Fruit fly (Drosophila melanogaster) whole organism, embryonic: ENCODE results near the gene CG4467.

Source experiments
- BtbVII ChIP-seq: fragments of 200-800 bp; sonication (Bioruptor generic); optimal IDR thresholded peaks from 3 replicates; lab custom pipeline; 2017; ENCODE audit warnings: missing biosample characterization, mild to moderate bottlenecking, missing genetic modification characterization
- CG10543 ChIP-seq: fragments of 200-800 bp; sonication (Bioruptor generic); optimal IDR thresholded peaks from 3 replicates; lab custom pipeline; 2017; ENCODE audit warnings: missing biosample characterization, mild to moderate bottlenecking, missing genetic modification characterization, moderate library complexity
- CG11695 ChIP-seq: fragments of 200-800 bp; sonication (Bioruptor generic); IDR thresholded peaks from 3 replicates; pipeline ENCODE4 v1.3.6; 2022; ENCODE audit warnings: missing biosample characterization, missing genetic modification characterization
- CG12071 ChIP-seq: fragments of 200-800 bp; sonication (Bioruptor generic); optimal IDR thresholded peaks from 3 replicates; lab custom pipeline; 2018; ENCODE audit warnings: missing biosample characterization, mild to moderate bottlenecking, missing genetic modification characterization
- CG12219 ChIP-seq: fragments of 200-800 bp; sonication (Bioruptor generic); optimal IDR thresholded peaks from 3 replicates; lab custom pipeline; 2018; ENCODE audit warnings: missing biosample characterization, mild to moderate bottlenecking, missing genetic modification characterization
- CG13296 ChIP-seq: fragments of 200-800 bp; sonication (Bioruptor generic); optimal IDR thresholded peaks from 3 replicates; lab custom pipeline; 2018; ENCODE audit warnings: missing biosample characterization, mild to moderate bottlenecking, missing genetic modification characterization
- CG13424 ChIP-seq: fragments of 200-800 bp; sonication (Bioruptor generic); optimal IDR thresholded peaks from 2 replicates; lab custom pipeline; 2019; ENCODE audit warnings: missing biosample characterization, mild to moderate bottlenecking, missing genetic modification characterization, moderate library complexity
- CG15601 ChIP-seq: fragments of 200-800 bp; sonication (Bioruptor generic); optimal IDR thresholded peaks from 3 replicates; lab custom pipeline; 2019; ENCODE audit warnings: missing biosample characterization, mild to moderate bottlenecking, missing genetic modification characterization, moderate library complexity
- CG18476 ChIP-seq: fragments of 200-800 bp; sonication (Bioruptor generic); optimal IDR thresholded peaks from 2 replicates; lab custom pipeline; 2016; ENCODE audit warnings: missing biosample characterization, mild to moderate bottlenecking, missing genetic modification characterization
- CG18619 ChIP-seq: fragments of 200-800 bp; sonication (Bioruptor generic); optimal IDR thresholded peaks from 3 replicates; lab custom pipeline; 2017; ENCODE audit warnings: missing biosample characterization, mild to moderate bottlenecking, missing genetic modification characterization
- CG2875 ChIP-seq: fragments of 200-800 bp; sonication (Bioruptor generic); optimal IDR thresholded peaks from 2 replicates; lab custom pipeline; 2017; ENCODE audit warnings: missing biosample characterization, mild to moderate bottlenecking, missing genetic modification characterization, missing genetic modification reagents
- CG30431 ChIP-seq: fragments of 200-800 bp; sonication (Bioruptor generic); optimal IDR thresholded peaks from 2 replicates; lab custom pipeline; 2017; ENCODE audit warnings: missing biosample characterization, missing genetic modification characterization
- CG34376 ChIP-seq: fragments of 200-800 bp; sonication (Bioruptor generic); optimal IDR thresholded peaks from 2 replicates; lab custom pipeline; 2018; ENCODE audit warnings: missing biosample characterization, mild to moderate bottlenecking, missing genetic modification characterization
- CG4328 ChIP-seq: fragments of 200-800 bp; sonication (Bioruptor generic); optimal IDR thresholded peaks from 3 replicates; lab custom pipeline; 2017; ENCODE audit warnings: missing biosample characterization, missing genetic modification reagents, missing genetic modification characterization
- CG6765 ChIP-seq: fragments of 200-800 bp; sonication (Bioruptor generic); optimal IDR thresholded peaks from 3 replicates; lab custom pipeline; 2017; ENCODE audit warnings: missing biosample characterization, mild to moderate bottlenecking, missing genetic modification characterization
- CG6854 ChIP-seq: fragments of 200-800 bp; sonication (Bioruptor generic); optimal IDR thresholded peaks from 3 replicates; lab custom pipeline; 2017; ENCODE audit warnings: missing biosample characterization, mild to moderate bottlenecking, missing genetic modification characterization
- CG7987 ChIP-seq: fragments of 200-800 bp; sonication (Bioruptor generic); optimal IDR thresholded peaks from 2 replicates; lab custom pipeline; 2018; ENCODE audit warnings: missing biosample characterization, mild to moderate bottlenecking, missing genetic modification characterization, moderate library complexity
- CG9215 ChIP-seq: fragments of 200-800 bp; sonication (Bioruptor generic); IDR thresholded peaks from 2 replicates; pipeline ENCODE4 v1.3.6; 2022; ENCODE audit warnings: missing biosample characterization, missing genetic modification characterization
- CG9817 ChIP-seq: fragments of 200-800 bp; sonication (Bioruptor generic); optimal IDR thresholded peaks from 2 replicates; lab custom pipeline; 2018; ENCODE audit warnings: missing biosample characterization, mild to moderate bottlenecking, missing genetic modification characterization, moderate library complexity
- CrebB ChIP-seq: fragments of 200-800 bp; sonication (Bioruptor generic); optimal IDR thresholded peaks from 3 replicates; lab custom pipeline; 2018; ENCODE audit warnings: missing biosample characterization, mild to moderate bottlenecking, missing genetic modification characterization
- Fer1 ChIP-seq: fragments of 200-800 bp; sonication (Bioruptor generic); optimal IDR thresholded peaks from 2 replicates; lab custom pipeline; 2017; ENCODE audit warnings: missing biosample characterization, mild to moderate bottlenecking, missing genetic modification characterization
- Fer3 ChIP-seq: fragments of 200-800 bp; sonication (Bioruptor generic); optimal IDR thresholded peaks from 2 replicates; lab custom pipeline; 2018; ENCODE audit warnings: missing biosample characterization, mild to moderate bottlenecking, missing genetic modification characterization, moderate library complexity
- HHEX ChIP-seq: fragments of 200-800 bp; sonication (Bioruptor generic); optimal IDR thresholded peaks from 3 replicates; lab custom pipeline; 2017; ENCODE audit warnings: missing biosample characterization, mild to moderate bottlenecking, missing genetic modification characterization, missing genetic modification reagents
- Jarid2 ChIP-seq: fragments of 200-800 bp; sonication (Bioruptor generic); optimal IDR thresholded peaks from 3 replicates; lab custom pipeline; 2017; ENCODE audit warnings: mild to moderate bottlenecking, missing biosample characterization, missing genetic modification reagents, missing genetic modification characterization
- MTF-1 ChIP-seq: fragments of 200-800 bp; sonication (Bioruptor generic); optimal IDR thresholded peaks from 2 replicates; lab custom pipeline; 2018; ENCODE audit warnings: missing biosample characterization, mild to moderate bottlenecking, missing genetic modification characterization, borderline replicate concordance
- Med ChIP-seq: fragments of 200-800 bp; sonication (Bioruptor generic); peaks from one replicate; lab custom pipeline; 2016; ENCODE audit warnings: missing biosample characterization, missing genetic modification characterization, mild to moderate bottlenecking, inconsistent platforms, moderate library complexity
- Nf-YC ChIP-seq: fragments of 200-800 bp; optimal IDR thresholded peaks from 3 replicates; lab custom pipeline; 2019; ENCODE audit warnings: missing biosample characterization, mild to moderate bottlenecking, missing genetic modification characterization, moderate library complexity
- NfI ChIP-seq: fragments of 200-800 bp; sonication (Bioruptor generic); optimal IDR thresholded peaks from 3 replicates; lab custom pipeline; 2018; ENCODE audit warnings: missing biosample characterization, mild to moderate bottlenecking, missing genetic modification characterization, moderate library complexity
- PHDP ChIP-seq: fragments of 200-800 bp; sonication (Bioruptor generic); optimal IDR thresholded peaks from 3 replicates; lab custom pipeline; 2018; ENCODE audit warnings: missing biosample characterization, mild to moderate bottlenecking, missing genetic modification characterization, moderate library complexity
- Rfx ChIP-seq: fragments of 200-800 bp; sonication (Bioruptor generic); IDR thresholded peaks from 2 replicates; pipeline ENCODE4 v1.3.6; 2022; ENCODE audit warnings: missing biosample characterization, missing genetic modification characterization
- Sox100B ChIP-seq: fragments of 200-800 bp; sonication (Bioruptor generic); optimal IDR thresholded peaks from 3 replicates; lab custom pipeline; 2018; ENCODE audit warnings: missing biosample characterization, mild to moderate bottlenecking, missing genetic modification characterization
- Spps ChIP-seq: fragments of 200-800 bp; sonication (Bioruptor generic); optimal IDR thresholded peaks from 2 replicates; lab custom pipeline; 2018; ENCODE audit warnings: missing biosample characterization, mild to moderate bottlenecking, missing genetic modification characterization
- YL-1 ChIP-seq: fragments of 200-800 bp; sonication (Bioruptor generic); optimal IDR thresholded peaks from 3 replicates; lab custom pipeline; 2017; ENCODE audit warnings: missing biosample characterization, mild to moderate bottlenecking, missing genetic modification characterization
- bcd ChIP-seq: fragments of 200-800 bp; sonication (Bioruptor generic); optimal IDR thresholded peaks from 2 replicates; lab custom pipeline; 2017; ENCODE audit warnings: missing biosample characterization, mild to moderate bottlenecking, missing genetic modification characterization
- ci ChIP-seq: fragments of 200-800 bp; sonication (Bioruptor generic); IDR thresholded peaks from 3 replicates; pipeline ENCODE4 v1.3.6; 2022; ENCODE audit warnings: missing biosample characterization, missing genetic modification characterization
- cwo ChIP-seq: fragments of 200-800 bp; sonication (Bioruptor generic); optimal IDR thresholded peaks from 3 replicates; lab custom pipeline; 2017; ENCODE audit warnings: missing biosample characterization, missing genetic modification characterization, mild to moderate bottlenecking, moderate library complexity, missing genetic modification reagents
- ems ChIP-seq: fragments of 200-800 bp; sonication (Bioruptor generic); optimal IDR thresholded peaks from 3 replicates; lab custom pipeline; 2016; ENCODE audit warnings: missing biosample characterization, missing genetic modification characterization
- exex ChIP-seq: fragments of 200-800 bp; sonication (Bioruptor generic); optimal IDR thresholded peaks from 4 replicates; lab custom pipeline; 2018; ENCODE audit warnings: missing biosample characterization, mild to moderate bottlenecking, missing genetic modification characterization, moderate library complexity
- gce ChIP-seq: fragments of 200-800 bp; sonication (Bioruptor generic); IDR thresholded peaks from 3 replicates; pipeline ENCODE4 v1.3.6; 2022; ENCODE audit warnings: missing biosample characterization, missing genetic modification characterization
- gcm2 ChIP-seq: fragments of 200-800 bp; sonication (Bioruptor generic); optimal IDR thresholded peaks from 2 replicates; lab custom pipeline; 2016; ENCODE audit warnings: missing biosample characterization, missing genetic modification characterization
- gro ChIP-seq: fragments of 200-800 bp; sonication (Bioruptor generic); optimal IDR thresholded peaks from 2 replicates; lab custom pipeline; 2016; ENCODE audit warnings: missing biosample characterization, missing genetic modification characterization
- kah ChIP-seq: fragments of 200-800 bp; sonication (Bioruptor generic); optimal IDR thresholded peaks from 2 replicates; lab custom pipeline; 2018; ENCODE audit warnings: missing biosample characterization, mild to moderate bottlenecking, missing genetic modification characterization
- lola ChIP-seq, 3 experiments: fragments of >200 bp in 2 of 3; fragments of 200-800 bp in 1 of 3; sonication (Bioruptor generic) in 1 of 3; optimal IDR thresholded peaks; 2 replicates each; lab custom pipeline; 2017 to 2019; ENCODE audit warnings: missing biosample characterization in 3 of 3, missing genetic modification characterization in 3 of 3, mild to moderate bottlenecking in 1 of 3, moderate library complexity in 1 of 3
- nerfin-1 ChIP-seq: fragments of 200-800 bp; sonication (Bioruptor generic); optimal IDR thresholded peaks from 3 replicates; lab custom pipeline; 2019; ENCODE audit warnings: missing biosample characterization, mild to moderate bottlenecking, missing genetic modification characterization, moderate library complexity
- odd ChIP-seq: fragments of 200-800 bp; sonication (Bioruptor generic); optimal IDR thresholded peaks from 2 replicates; lab custom pipeline; 2017; ENCODE audit warnings: missing biosample characterization, mild to moderate bottlenecking, missing genetic modification characterization
- schlank ChIP-seq: fragments of 200-800 bp; sonication (Bioruptor generic); optimal IDR thresholded peaks from 2 replicates; lab custom pipeline; 2018; ENCODE audit warnings: missing biosample characterization, mild to moderate bottlenecking, missing genetic modification characterization
- so ChIP-seq: fragments of 200-800 bp; sonication (Bioruptor generic); IDR thresholded peaks from 3 replicates; pipeline ENCODE4 v1.3.6; 2022; ENCODE audit warnings: missing biosample characterization, missing genetic modification characterization
- sug ChIP-seq: fragments of 200-800 bp; optimal IDR thresholded peaks from 2 replicates; lab custom pipeline; 2019; ENCODE audit warnings: missing biosample characterization, mild to moderate bottlenecking, missing genetic modification characterization, moderate library complexity
- zen2 ChIP-seq: fragments of 200-800 bp; sonication (Bioruptor generic); IDR thresholded peaks from 3 replicates; pipeline ENCODE4 v1.3.6; 2022; ENCODE audit warnings: missing biosample characterization, missing genetic modification characterization; ENCODE audit not compliant: partially characterized antibody

CG4467 gene

dm6 chr3R:23284256-23284655 lies 35.6 kb upstream of the CG4467 start (continued):
- TF ChIP-seq Rfx (peak; percentile 36; the same call in 1 of the 2 replicates), nerfin-1 (peak; percentile 26), ci (GFP tag; lab: Robert Waterston, UW) (peak; percentile 32; the same call in 1 of the 3 replicates), CG13296 (GFP tag; lab: Kevin White, UChicago) (peak; percentile 80), HHEX (GFP tag; lab: Kevin White, UChicago) (peak; percentile 47), CG18619 (GFP tag; lab: Kevin White, UChicago) (peak; percentile 12), MTF-1 (GFP tag; lab: Kevin White, UChicago) (peak; percentile 66), Sox100B (GFP tag; lab: Kevin White, UChicago) (no peak), CG13424 (peak; percentile 38), so (GFP tag; lab: Robert Waterston, UW) (0 out of 3 replicates have a peak, but pooled peaks have one; percentile 11), zen2 (GFP tag; lab: Robert Waterston, UW) (no peak), CG2875 (peak; percentile 4), exex (tag; lab: Kevin White, UChicago) (peak; percentile 46), Spps (tag; lab: Kevin White, UChicago) (no peak), CG6765 (GFP tag; lab: Kevin White, UChicago) (peak; percentile 17), CG6854 (GFP tag; lab: Kevin White, UChicago) (peak; percentile 36), kah (GFP tag; lab: Kevin White, UChicago) (peak; percentile 8), CG34376 (GFP tag; lab: Kevin White, UChicago) (peak; percentile 64), Nf-YC (peak; percentile 31), NfI (peak; percentile 27), Med (GFP tag; lab: Kevin White, UChicago) (peak; percentile 77), CG12071 (GFP tag; lab: Kevin White, UChicago) (peak; percentile 74), bcd (GFP tag; lab: Kevin White, UChicago) (no peak), CG4328 (GFP tag; lab: Kevin White, UChicago) (peak; percentile 10), schlank (tag; lab: Kevin White, UChicago) (peak; percentile 57), CG10543 (GFP tag; lab: Kevin White, UChicago) (peak; percentile 79), PHDP (tag; lab: Kevin White, UChicago) (peak; percentile 63), Fer1 (GFP tag; lab: Kevin White, UChicago) (peak; percentile 74), Fer3 (tag; lab: Kevin White, UChicago) (peak; percentile 22), CG18476 (GFP tag; lab: Kevin White, UChicago) (no peak), CG30431 (no peak), CG11695 (GFP tag; lab: Robert Waterston, UW) (0 out of 3 replicates have a peak, but pooled peaks have one; percentile 14), lola (GFP tag; optimal IDR thresholded peaks at IDR 0.05; lab: Kevin White, UChicago) (no peak), CG7987 (GFP tag; lab: Kevin White, UChicago) (peak; percentile 61), odd (GFP tag; lab: Kevin White, UChicago) (peak; percentile 74), cwo (peak; percentile 35), gro (GFP tag; lab: Kevin White, UChicago) (peak; percentile 4), gce (GFP tag; lab: Robert Waterston, UW) (0 out of 3 replicates have a peak, but pooled peaks have one; percentile 37), ems (GFP tag; lab: Kevin White, UChicago) (no peak), Jarid2 (peak; percentile 25), CG15601 (tag; lab: Kevin White, UChicago) (peak; percentile 43), BtbVII (peak; percentile 75), YL-1 (GFP tag; lab: Kevin White, UChicago) (peak; percentile 12), CG9215 (GFP tag; lab: Robert Waterston, UW) (no peak), CrebB (tag; lab: Kevin White, UChicago) (peak; percentile 66), CG12219 (GFP tag; lab: Kevin White, UChicago) (peak; percentile 18), CG9817 (no peak), sug (tag; lab: Kevin White, UChicago) (peak; percentile 66), gcm2 (GFP tag; lab: Kevin White, UChicago) (no peak)
